Worm (Caenorhabditis elegans): ENCODE measurements around the gene T26C11.9.
A peak's percentile ranks its signal among the peaks of the same experiment; 100 is the strongest.

The T26C11.9 gene

DNA sequence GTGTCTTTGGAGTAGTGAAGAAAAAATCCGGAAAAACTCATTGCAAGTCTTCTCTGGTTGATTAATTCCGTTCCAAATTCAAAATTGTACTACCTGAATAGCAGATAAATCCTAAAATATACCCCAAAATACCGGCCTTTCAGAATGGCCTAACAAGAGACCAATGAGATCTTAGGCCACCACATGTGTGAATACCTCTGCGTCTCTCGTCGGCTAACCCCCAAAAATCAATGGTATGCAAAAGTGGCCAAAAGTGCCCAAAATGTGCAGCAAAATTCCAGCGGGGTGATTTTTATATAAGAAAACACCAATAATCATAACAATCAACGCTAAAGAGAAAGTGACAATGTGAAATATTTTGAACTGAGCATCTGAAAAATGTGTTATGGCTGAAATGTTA is at the start of gene T26C11.9:
Gene T26C11.9, minus strand, starts transcription at position 254 of the 400 bp plus-strand sequence.
- TF ChIP-seq nfya-2 (GFP tag; IDR thresholded peaks at IDR 0.05) (no peak), ceh-27 (GFP tag; optimal IDR thresholded peaks at IDR 0.05) (peak; percentile 43), ztf-25 (GFP tag; IDR thresholded peaks at IDR 0.05) (no peak), mcd-1 (GFP tag; IDR thresholded peaks at IDR 0.05) (peak; percentile 14; the same call in 1 of the 2 replicates), egl-44 (GFP tag; IDR thresholded peaks at IDR 0.05) (no peak), bed-2 (GFP tag; IDR thresholded peaks at IDR 0.05) (no peak), aptf-2 (GFP tag; conservative IDR thresholded peaks at IDR 0.05) (no peak), nfyb-1 (GFP tag; IDR thresholded peaks at IDR 0.05) (no peak), hmg-20 (GFP tag; IDR thresholded peaks at IDR 0.05) (no peak), attf-5 (GFP tag; optimal IDR thresholded peaks at IDR 0.05) (peak; percentile 21), pbrm-1 (GFP tag; IDR thresholded peaks at IDR 0.05) (no peak)

DNA sequence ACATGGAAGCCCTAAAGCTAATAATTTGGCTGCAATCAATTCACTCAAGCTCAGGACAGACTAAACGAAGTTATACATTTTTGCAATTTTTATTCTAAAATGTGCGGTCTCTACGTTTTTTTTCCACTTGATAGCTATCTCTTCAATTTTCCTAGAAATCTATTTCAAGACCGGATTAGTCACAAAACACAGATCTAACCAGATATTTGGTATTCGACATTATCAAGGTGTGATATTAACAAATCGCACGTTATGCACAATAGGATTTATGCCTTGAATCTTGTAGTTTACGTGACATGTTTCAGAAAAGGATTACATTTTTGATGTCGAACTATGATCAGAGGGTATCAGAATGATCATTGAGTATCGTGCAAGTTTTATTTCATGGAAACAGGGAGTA is 47.8 kb upstream of the T26C11.9 start:
- no peak for TF ChIP-seq dox-1 (GFP tag; IDR thresholded peaks at IDR 0.05)
- no peak for TF ChIP-seq ztf-6 (GFP tag; IDR thresholded peaks at IDR 0.05)
- TF ChIP-seq lin-54 (GFP tag; optimal IDR thresholded peaks at IDR 0.05), result no peak
- no peak for TF ChIP-seq ekl-4 (GFP tag; IDR thresholded peaks at IDR 0.05)
- no peak for TF ChIP-seq lag-1 (GFP tag; IDR thresholded peaks at IDR 0.05)
- no peak for TF ChIP-seq let-607 (tag; optimal IDR thresholded peaks at IDR 0.05)
- no peak for TF ChIP-seq nfyb-1 (GFP tag; IDR thresholded peaks at IDR 0.05)
- no peak for TF ChIP-seq bed-1 (GFP tag; IDR thresholded peaks at IDR 0.05)
- no peak for TF ChIP-seq tbp1 (GFP tag; optimal IDR thresholded peaks at IDR 0.05)
- no peak for TF ChIP-seq lin-26 (GFP tag; IDR thresholded peaks at IDR 0.05)
- TF ChIP-seq egl-44 (GFP tag; IDR thresholded peaks at IDR 0.05), result no peak

DNA sequence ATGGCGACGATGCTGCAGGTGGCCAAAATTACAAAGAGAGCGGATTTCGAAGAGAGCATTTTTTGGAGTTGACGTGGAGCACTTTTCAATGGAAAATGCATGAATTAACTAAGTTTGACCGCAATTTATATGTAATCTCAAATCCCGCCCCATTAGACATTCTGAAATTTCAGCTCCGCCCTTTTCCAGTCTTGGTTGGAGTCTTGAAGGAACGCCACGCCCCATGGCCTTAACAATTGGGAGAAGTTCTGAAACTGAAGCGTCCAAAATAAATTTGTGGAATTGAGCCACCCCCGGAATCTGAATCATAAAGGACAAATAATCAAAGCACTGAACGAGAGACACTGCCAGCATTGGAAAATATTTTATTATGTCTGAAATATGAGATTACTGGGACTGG is 43.6 kb upstream of the T26C11.9 start, which contains the start of gene B0294.1:
Gene B0294.1, minus strand, starts transcription at position 101 of the 400 bp plus-strand sequence.
- TF ChIP-seq hrde-1 (tag; optimal IDR thresholded peaks at IDR 0.05; ENCODE audit: borderline replicate concordance) (no peak), bed-1 (GFP tag; IDR thresholded peaks at IDR 0.05) (no peak), sdz-38 (tag; optimal IDR thresholded peaks at IDR 0.05) (no peak), nhr-120 (GFP tag; IDR thresholded peaks at IDR 0.05) (no peak), fkh-3 (tag; optimal IDR thresholded peaks at IDR 0.05) (no peak), Y67H2A.10 (GFP tag; conservative IDR thresholded peaks at IDR 0.05) (no peak), ama-1 (optimal IDR thresholded peaks at IDR 0.05) (no peak), ama-1 (GFP tag; optimal IDR thresholded peaks at IDR 0.05) (no peak), F57C9.4 (tag; optimal IDR thresholded peaks at IDR 0.05) (no peak), sptf-2 (GFP tag; optimal IDR thresholded peaks at IDR 0.05) (no peak), bed-2 (GFP tag; IDR thresholded peaks at IDR 0.05) (no peak), dpl-1 (GFP tag; optimal IDR thresholded peaks at IDR 0.05) (no peak), gei-17 (GFP tag; optimal IDR thresholded peaks at IDR 0.05) (no peak), B0035.1 (tag; optimal IDR thresholded peaks at IDR 0.05) (no peak), mxl-1 (tag; optimal IDR thresholded peaks at IDR 0.05) (no peak), ceh-79 (tag; optimal IDR thresholded peaks at IDR 0.05) (no peak), pbrm-1 (GFP tag; IDR thresholded peaks at IDR 0.05) (no peak), attf-5 (GFP tag; optimal IDR thresholded peaks at IDR 0.05) (no peak), nfyb-1 (GFP tag; IDR thresholded peaks at IDR 0.05) (no peak), hlh-12 (tag; optimal IDR thresholded peaks at IDR 0.05) (no peak), snpc-3.4 (tag; optimal IDR thresholded peaks at IDR 0.05) (no peak)

ce11 chrX:1891887-1892286 is 38.2 kb upstream of the T26C11.9 start, which contains the start of gene B0294.3:
TSS of gene B0294.3 (plus strand) at chrX:1892187.
- TF ChIP-seq F55B11.4 (tag; optimal IDR thresholded peaks at IDR 0.05; ENCODE audit: borderline replicate concordance, insufficient read depth) (no peak), B0019.2 (GFP tag; conservative IDR thresholded peaks at IDR 0.05) (no peak), B0261.1 (tag; optimal IDR thresholded peaks at IDR 0.05) (no peak), madf-6 (GFP tag; IDR thresholded peaks at IDR 0.05) (no peak), lin-40 (tag; optimal IDR thresholded peaks at IDR 0.05) (no peak), K11D2.4 (GFP tag; IDR thresholded peaks at IDR 0.05) (no peak), fkh-3 (tag; optimal IDR thresholded peaks at IDR 0.05) (no peak), hmg-20 (GFP tag; IDR thresholded peaks at IDR 0.05) (no peak), B0035.1 (tag; optimal IDR thresholded peaks at IDR 0.05) (no peak), lin-54 (GFP tag; optimal IDR thresholded peaks at IDR 0.05) (no peak), ztf-28 (GFP tag; IDR thresholded peaks at IDR 0.05) (no peak), unc-62 (GFP tag; optimal IDR thresholded peaks at IDR 0.05) (no peak), C17E4.6 (GFP tag; IDR thresholded peaks at IDR 0.05) (no peak), nhr-120 (GFP tag; IDR thresholded peaks at IDR 0.05) (no peak), Y53G8AR.9 (GFP tag; conservative IDR thresholded peaks at IDR 0.05) (no peak)
